Worm (Caenorhabditis elegans): ENCODE data around the gene clec-71.

clec-71 gene

DNA sequence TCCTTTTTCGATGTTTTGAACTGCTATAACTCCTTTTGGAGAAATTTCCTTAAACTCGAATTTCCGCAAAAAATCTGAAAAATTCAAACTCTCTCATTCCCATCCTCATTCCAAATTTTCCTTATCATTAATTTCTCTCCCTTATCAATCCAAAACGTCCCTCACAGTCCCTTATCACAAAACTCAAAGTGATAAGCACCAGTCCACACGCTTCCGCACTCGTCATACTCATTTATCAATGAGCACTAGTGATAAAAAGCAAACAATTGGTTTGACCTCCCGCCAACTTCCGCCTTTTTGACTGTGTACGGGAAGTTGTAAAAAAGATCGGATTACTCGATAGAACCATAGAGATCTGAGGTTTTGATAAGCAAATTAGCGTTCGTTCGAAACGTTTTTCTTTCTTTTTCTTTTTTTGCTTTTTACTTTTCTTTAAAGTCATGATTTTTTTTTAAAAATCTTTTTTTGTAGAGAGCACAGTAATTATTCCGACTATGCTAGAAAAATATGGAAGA is 51.4 kb downstream of the clec-71 start, which contains the start of gene clec-78:
TSS of gene clec-78 (plus strand) at position 465 of the 515 bp plus-strand sequence.
- no peak for TF ChIP-seq mep-1 (tag; optimal IDR thresholded peaks at IDR 0.05)
- no peak for TF ChIP-seq unc-98 (GFP tag; IDR thresholded peaks at IDR 0.05)
- no peak for TF ChIP-seq nhr-19 (GFP tag; conservative IDR thresholded peaks at IDR 0.05)
- no peak for TF ChIP-seq unc-86 (tag; optimal IDR thresholded peaks at IDR 0.05)
- TF ChIP-seq hlh-4 (tag; optimal IDR thresholded peaks at IDR 0.05), result no peak
- no peak for TF ChIP-seq ets-5 (GFP tag; IDR thresholded peaks at IDR 0.05)
- TF ChIP-seq Y116A8C.19 (tag; optimal IDR thresholded peaks at IDR 0.05; ENCODE audit: borderline replicate concordance), result no peak
- TF ChIP-seq grh-1 (GFP tag; IDR thresholded peaks at IDR 0.05), result no peak
- TF ChIP-seq zip-4 (GFP tag; optimal IDR thresholded peaks at IDR 0.05), result no peak
- TF ChIP-seq sup-37 (GFP tag; optimal IDR thresholded peaks at IDR 0.05), result no peak
- no peak for TF ChIP-seq mab-9 (GFP tag; IDR thresholded peaks at IDR 0.05)
- no peak for TF ChIP-seq fkh-10 (GFP tag; optimal IDR thresholded peaks at IDR 0.05)
- TF ChIP-seq lsy-2 (tag; optimal IDR thresholded peaks at IDR 0.05), result no peak
- no peak for TF ChIP-seq egl-13 (tag; optimal IDR thresholded peaks at IDR 0.05)
- peak in 1 of 2 experiments; percentile 61 for TF ChIP-seq lin-35 (GFP tag; optimal IDR thresholded peaks at IDR 0.05)
- no peak for TF ChIP-seq lin-39 (tag; optimal IDR thresholded peaks at IDR 0.05)
- no peak for TF ChIP-seq sox-4 (tag; optimal IDR thresholded peaks at IDR 0.05)
- TF ChIP-seq swsn-7 (tag; optimal IDR thresholded peaks at IDR 0.05), result no peak
- TF ChIP-seq nhr-76 (tag; optimal IDR thresholded peaks at IDR 0.05), result no peak
- TF ChIP-seq alr-1 (tag; optimal IDR thresholded peaks at IDR 0.05; ENCODE audit: borderline replicate concordance), result no peak
- peak; percentile 3 for TF ChIP-seq nhr-90 (tag; optimal IDR thresholded peaks at IDR 0.05; ENCODE audit: poor library complexity)
- no peak for TF ChIP-seq ztf-4 (tag; optimal IDR thresholded peaks at IDR 0.05)
- TF ChIP-seq tbx-2 (tag; optimal IDR thresholded peaks at IDR 0.05), result no peak
- no peak for TF ChIP-seq C34B4.2 (tag; optimal IDR thresholded peaks at IDR 0.05)
- TF ChIP-seq dpl-1 (GFP tag; optimal IDR thresholded peaks at IDR 0.05), result no peak
- peak; percentile 87 for TF ChIP-seq tlp-1 (tag; optimal IDR thresholded peaks at IDR 0.05)
- no peak for TF ChIP-seq sptf-1 (tag; optimal IDR thresholded peaks at IDR 0.05)
- no peak for TF ChIP-seq ceh-90 (tag; optimal IDR thresholded peaks at IDR 0.05)
- TF ChIP-seq aly-2 (tag; optimal IDR thresholded peaks at IDR 0.05), result no peak
- TF ChIP-seq nhr-84 (tag; optimal IDR thresholded peaks at IDR 0.05), result no peak
- TF ChIP-seq pax-3 (tag; optimal IDR thresholded peaks at IDR 0.05), result peak; percentile 67
- peak; percentile 98 for TF ChIP-seq jun-1 (tag; optimal IDR thresholded peaks at IDR 0.05)
- no peak for TF ChIP-seq ceh-88 (GFP tag; IDR thresholded peaks at IDR 0.05)
- no peak for TF ChIP-seq unc-130 (tag; optimal IDR thresholded peaks at IDR 0.05)
- TF ChIP-seq ztf-11 (tag; optimal IDR thresholded peaks at IDR 0.05), result no peak
- TF ChIP-seq isw-1 (GFP tag; IDR thresholded peaks at IDR 0.05), result no peak
- no peak for TF ChIP-seq aha-1 (tag; optimal IDR thresholded peaks at IDR 0.05)
- no peak for TF ChIP-seq lir-3 (tag; optimal IDR thresholded peaks at IDR 0.05; ENCODE audit: poor library complexity)
- no peak for TF ChIP-seq irx-1 (tag; optimal IDR thresholded peaks at IDR 0.05)
- TF ChIP-seq mdl-1 (tag; optimal IDR thresholded peaks at IDR 0.05), result peak in 1 of 2 experiments; percentile 45
- no peak for TF ChIP-seq unc-62 (GFP tag; optimal IDR thresholded peaks at IDR 0.05)
- TF ChIP-seq elt-2 (tag; optimal IDR thresholded peaks at IDR 0.05), result peak; percentile 100
- TF ChIP-seq efl-3 (GFP tag; optimal IDR thresholded peaks at IDR 0.05), result no peak
- peak; percentile 98 for TF ChIP-seq pqm-1 (tag; optimal IDR thresholded peaks at IDR 0.05)
- no peak for TF ChIP-seq C16A3.4 (tag; optimal IDR thresholded peaks at IDR 0.05)
- no peak for TF ChIP-seq lin-13 (GFP tag; optimal IDR thresholded peaks at IDR 0.05)
- TF ChIP-seq F16B12.6 (tag; optimal IDR thresholded peaks at IDR 0.05), result no peak
- no peak for TF ChIP-seq snu-23 (GFP tag; optimal IDR thresholded peaks at IDR 0.05)
- TF ChIP-seq nhr-12 (tag; optimal IDR thresholded peaks at IDR 0.05), result no peak
- TF ChIP-seq unc-30 (tag; optimal IDR thresholded peaks at IDR 0.05), result no peak
- TF ChIP-seq lin-14 (GFP tag; optimal IDR thresholded peaks at IDR 0.05), result no peak

Data from whole organism, L1 larva.